Fruit fly (Drosophila melanogaster) whole organism, pupa: ENCODE data around the gene glec.

Experiments
- CG10348 ChIP-seq: fragments of 200-800 bp; sonication (Bioruptor generic); IDR thresholded peaks from 2 replicates; pipeline ENCODE4 v1.3.6; 2022; ENCODE audit warnings: missing biosample characterization, missing genetic modification characterization
- CG13204 ChIP-seq: fragments of 200-800 bp; sonication (Bioruptor generic); optimal IDR thresholded peaks from 2 replicates; lab custom pipeline; 2018; ENCODE audit warnings: missing biosample characterization, mild to moderate bottlenecking, missing genetic modification characterization, moderate library complexity
- CG14655 ChIP-seq: fragments of 200-800 bp; sonication (Bioruptor generic); optimal IDR thresholded peaks from 3 replicates; lab custom pipeline; 2017; ENCODE audit warnings: mild to moderate bottlenecking, missing biosample characterization, missing genetic modification reagents, missing genetic modification characterization
- CG15710 ChIP-seq: fragments of 200-800 bp; sonication (Bioruptor generic); optimal IDR thresholded peaks from 2 replicates; lab custom pipeline; 2018; ENCODE audit warnings: missing biosample characterization, mild to moderate bottlenecking, missing genetic modification characterization, moderate library complexity
- CG17806 ChIP-seq: fragments of 200-800 bp; sonication (Bioruptor generic); optimal IDR thresholded peaks from 2 replicates; lab custom pipeline; 2018; ENCODE audit warnings: missing biosample characterization, mild to moderate bottlenecking, missing genetic modification characterization, moderate library complexity
- CG32121 ChIP-seq: fragments of 200-800 bp; sonication (Bioruptor generic); IDR thresholded peaks from 2 replicates; pipeline ENCODE4 v1.3.6; 2022; ENCODE audit warnings: missing biosample characterization, missing genetic modification characterization
- CG4496 ChIP-seq: fragments of 200-800 bp; sonication (Bioruptor generic); IDR thresholded peaks from 3 replicates; pipeline ENCODE4 v1.3.6; 2022; ENCODE audit warnings: missing biosample characterization, missing genetic modification characterization
- CG8159 ChIP-seq: fragments of 200-800 bp; sonication (Bioruptor generic); optimal IDR thresholded peaks from 3 replicates; lab custom pipeline; 2018; ENCODE audit warnings: missing biosample characterization, mild to moderate bottlenecking, missing genetic modification characterization, moderate library complexity
- CG8301 ChIP-seq: fragments of 200-800 bp; sonication (Bioruptor generic); optimal IDR thresholded peaks from 2 replicates; lab custom pipeline; 2018; ENCODE audit warnings: missing biosample characterization, mild to moderate bottlenecking, missing genetic modification characterization
- CG9948 ChIP-seq: fragments of 200-800 bp; sonication (Bioruptor generic); optimal IDR thresholded peaks from 2 replicates; lab custom pipeline; 2018; ENCODE audit warnings: missing biosample characterization, mild to moderate bottlenecking, missing genetic modification characterization, moderate library complexity
- D1 ChIP-seq: fragments of 200-800 bp; sonication (Bioruptor generic); optimal IDR thresholded peaks from 2 replicates; lab custom pipeline; 2018; ENCODE audit warnings: missing biosample characterization, mild to moderate bottlenecking, missing genetic modification characterization, moderate library complexity
- EcR ChIP-seq: fragments of 200-800 bp; sonication (Bioruptor generic); optimal IDR thresholded peaks from 3 replicates; lab custom pipeline; 2019; ENCODE audit warnings: missing biosample characterization, missing genetic modification characterization, mild to moderate bottlenecking, moderate library complexity, missing genetic modification reagents
- Ets98B ChIP-seq: fragments of 200-800 bp; sonication (Bioruptor generic); IDR thresholded peaks from 2 replicates; pipeline ENCODE4 v1.3.6; 2022; ENCODE audit warnings: missing biosample characterization, missing genetic modification characterization
- Pif1A ChIP-seq: fragments of 200-800 bp; sonication (Bioruptor generic); optimal IDR thresholded peaks from 3 replicates; lab custom pipeline; 2016; ENCODE audit warnings: missing biosample characterization, missing genetic modification characterization
- Pif1B ChIP-seq: fragments of 200-800 bp; sonication (Bioruptor generic); optimal IDR thresholded peaks from 3 replicates; lab custom pipeline; 2016; ENCODE audit warnings: missing biosample characterization, missing genetic modification characterization
- gl ChIP-seq: fragments of 200-800 bp; sonication (Bioruptor generic); optimal IDR thresholded peaks from 2 replicates; lab custom pipeline; 2018; ENCODE audit warnings: missing biosample characterization, mild to moderate bottlenecking, missing genetic modification characterization
- rn ChIP-seq: fragments of 200-800 bp; sonication (Bioruptor generic); IDR thresholded peaks from 2 replicates; pipeline ENCODE4 v1.3.6; 2022; ENCODE audit warnings: missing biosample characterization, missing genetic modification characterization

The glec gene

DNA sequence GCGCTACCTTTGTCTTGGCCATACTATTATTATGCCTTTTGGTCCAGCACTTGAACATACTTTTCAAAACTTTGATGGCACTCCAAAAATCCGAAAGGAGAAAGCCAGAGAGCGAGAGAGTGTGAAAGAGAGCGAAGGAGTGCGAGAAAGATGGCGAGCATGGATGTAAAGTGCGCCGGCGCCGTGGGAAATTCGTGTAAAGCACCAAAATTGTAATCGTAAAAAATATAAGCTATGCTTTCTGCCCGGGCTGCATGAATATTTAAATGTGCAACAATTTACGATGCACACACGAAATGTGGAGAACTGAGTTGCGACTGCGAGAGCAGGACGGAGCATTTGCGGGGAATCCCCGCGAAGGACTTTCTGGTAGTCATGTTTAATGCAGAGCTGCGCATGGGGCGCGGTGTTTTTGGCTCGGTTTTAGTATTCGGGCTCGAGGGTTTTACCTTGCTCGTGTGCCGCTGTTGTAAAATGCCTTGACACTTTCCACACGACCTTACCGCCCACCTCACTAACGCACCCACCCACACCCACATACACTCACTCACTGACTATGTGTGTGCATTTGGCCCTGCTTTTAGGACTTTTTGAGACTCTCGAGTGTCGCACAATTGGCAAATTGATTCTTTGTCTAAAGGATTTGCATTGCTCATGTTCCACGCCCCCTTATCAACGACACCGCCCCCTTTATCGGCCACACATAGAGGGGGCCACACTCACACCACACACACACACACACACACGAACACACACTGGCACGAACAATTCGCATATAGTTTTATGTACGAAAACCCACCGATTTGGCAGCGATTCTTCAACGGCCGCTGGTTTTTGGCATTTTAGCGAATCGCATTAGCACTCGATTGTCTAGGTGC, 34.1 kb downstream of the glec start:
- peak; percentile 26; the same call in 1 of the 3 replicates for TF ChIP-seq CG4496 (GFP tag; lab: Robert Waterston, UW)
- no peak for TF ChIP-seq gl
- no peak for TF ChIP-seq Pif1A
- no peak for TF ChIP-seq CG10348 (GFP tag; lab: Robert Waterston, UW)
- TF ChIP-seq EcR (GFP tag; lab: Kevin White, UChicago): peak; percentile 15
- no peak for TF ChIP-seq CG32121 (GFP tag; lab: Robert Waterston, UW)
- no peak for TF ChIP-seq CG13204 (GFP tag; lab: Kevin White, UChicago)
- no peak for TF ChIP-seq rn (GFP tag; lab: Robert Waterston, UW)
- no peak for TF ChIP-seq CG14655 (GFP tag; lab: Kevin White, UChicago)
- TF ChIP-seq CG17806 (tag; lab: Kevin White, UChicago): no peak
- no peak for TF ChIP-seq Pif1B (GFP tag; lab: Kevin White, UChicago)

DNA sequence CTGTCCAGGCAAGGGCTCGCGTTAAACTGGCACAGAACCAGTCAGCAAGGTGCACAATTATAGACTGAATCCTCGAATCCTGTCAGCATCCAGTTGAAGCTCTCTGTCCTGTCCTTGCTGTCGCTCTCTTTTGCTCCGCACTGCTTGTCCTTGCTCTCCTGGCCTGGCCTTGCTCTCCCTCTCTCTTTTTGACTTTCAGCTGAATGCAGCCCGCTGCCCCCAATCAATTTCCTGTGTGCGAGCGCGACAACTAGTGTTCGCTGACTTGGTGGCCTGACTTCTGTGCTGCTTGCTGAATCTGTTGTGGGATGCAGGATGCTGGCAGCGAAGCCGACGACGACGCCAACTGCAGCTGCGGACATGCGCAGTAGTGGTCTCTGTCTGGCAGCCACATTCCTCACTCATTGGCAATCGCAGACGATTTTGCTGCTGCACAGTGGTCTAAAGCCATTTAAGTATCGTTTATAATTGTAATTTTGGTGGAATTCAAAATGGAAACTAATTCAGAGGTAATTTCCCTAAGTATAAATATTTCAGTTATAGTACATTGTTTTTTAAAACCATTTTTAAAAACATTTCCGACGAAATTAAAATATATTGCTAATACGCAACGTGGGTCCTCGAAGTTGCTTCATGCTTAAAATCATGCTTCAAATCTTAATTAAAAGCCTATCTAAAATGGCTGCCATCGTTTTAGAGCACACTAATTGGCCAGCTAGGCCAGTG, 47.3 kb downstream of the glec start:
- TF ChIP-seq Ets98B (GFP tag; lab: Robert Waterston, UW) (no peak), CG10348 (GFP tag; lab: Robert Waterston, UW) (no peak), CG15710 (tag; lab: Kevin White, UChicago) (peak; percentile 19), CG14655 (GFP tag; lab: Kevin White, UChicago) (peak; percentile 24), gl (no peak), CG8159 (tag; lab: Kevin White, UChicago) (peak; percentile 45), CG9948 (tag; lab: Kevin White, UChicago) (peak; percentile 27), CG8301 (tag; lab: Kevin White, UChicago) (peak; percentile 25), CG13204 (GFP tag; lab: Kevin White, UChicago) (no peak), CG17806 (tag; lab: Kevin White, UChicago) (peak; percentile 13), Pif1A (peak; percentile 35)

DNA sequence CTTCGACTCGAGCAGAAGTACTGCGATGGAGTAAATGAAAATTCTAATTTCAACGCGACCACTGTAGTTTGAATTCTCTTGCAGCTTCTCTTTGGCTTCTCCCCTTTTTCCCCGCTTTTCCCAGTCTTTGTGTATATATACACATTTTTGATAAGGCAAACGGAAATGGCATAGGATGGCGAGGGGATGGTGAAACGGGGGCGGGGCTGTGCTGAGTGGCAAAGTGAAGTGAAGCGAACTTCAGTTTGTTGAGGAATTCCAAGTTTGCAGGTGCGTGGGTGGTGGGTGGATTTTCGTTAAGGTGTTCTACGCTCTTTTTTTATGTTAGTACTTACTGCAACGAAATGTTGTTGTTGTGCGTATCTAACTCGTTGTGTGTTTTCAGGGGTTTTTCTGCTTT, 48.8 kb downstream of the glec start:
- TF ChIP-seq D1 (no peak), Ets98B (GFP tag; lab: Robert Waterston, UW) (no peak), CG14655 (GFP tag; lab: Kevin White, UChicago) (no peak), CG32121 (GFP tag; lab: Robert Waterston, UW) (no peak), CG13204 (GFP tag; lab: Kevin White, UChicago) (no peak)
